Worm (Caenorhabditis elegans) whole organism, young adult: ENCODE results near the gene K09E2.2.

Experiments used
- B0019.2 ChIP-seq: fragments of 200-800 bp; sonication (Bioruptor generic); conservative IDR thresholded peaks from 2 replicates; pipeline ENCODE4 v1.3.6; 2022; ENCODE audit warnings: missing genetic modification reagents, missing genetic modification characterization, missing compliant biosample characterization
- B0261.1 ChIP-seq: sonication (generic microtip); optimal IDR thresholded peaks from 2 replicates; lab custom pipeline; 2016; ENCODE audit warnings: mild to moderate bottlenecking, missing genetic modification characterization, moderate library complexity, missing compliant biosample characterization
- B0336.3 ChIP-seq: fragments of 200-800 bp; sonication (Bioruptor generic); IDR thresholded peaks from 2 replicates; pipeline ENCODE4 v1.3.6; 2022; ENCODE audit warnings: missing genetic modification characterization, missing compliant biosample characterization
- C06A6.2 ChIP-seq: fragments of 200-800 bp; sonication (Bioruptor generic); conservative IDR thresholded peaks from 2 replicates; pipeline ENCODE4 v1.3.6; 2022; ENCODE audit warnings: missing genetic modification characterization, missing compliant biosample characterization
- F37B4.10 ChIP-seq: fragments of 200-800 bp; sonication (Bioruptor generic); IDR thresholded peaks from 2 replicates; pipeline ENCODE4 v1.3.6; 2022; ENCODE audit warnings: missing genetic modification characterization, missing compliant biosample characterization
- F52B5.7 ChIP-seq: sonication (generic microtip); optimal IDR thresholded peaks from 2 replicates; lab custom pipeline; 2016; ENCODE audit warnings: mild to moderate bottlenecking, missing genetic modification characterization, missing compliant biosample characterization
- F55B11.4 ChIP-seq: sonication (generic microtip); optimal IDR thresholded peaks from 2 replicates; lab custom pipeline; 2016; ENCODE audit warnings: missing compliant biosample characterization, missing genetic modification characterization, borderline replicate concordance; ENCODE audit not compliant: insufficient read depth
- F57C9.4 ChIP-seq: sonication (generic microtip); optimal IDR thresholded peaks from 2 replicates; lab custom pipeline; 2017; ENCODE audit warnings: mild to moderate bottlenecking, missing genetic modification characterization, missing compliant biosample characterization
- T07F8.4 ChIP-seq: sonication (generic microtip); optimal IDR thresholded peaks from 2 replicates; lab custom pipeline; 2016; ENCODE audit warnings: mild to moderate bottlenecking, missing genetic modification characterization, moderate library complexity, missing compliant biosample characterization
- T26A5.8 ChIP-seq: sonication (generic microtip); optimal IDR thresholded peaks from 2 replicates; lab custom pipeline; 2016; ENCODE audit warnings: missing genetic modification characterization, missing compliant biosample characterization
- ZK185.1 ChIP-seq: sonication (generic microtip); optimal IDR thresholded peaks from 2 replicates; lab custom pipeline; 2016; ENCODE audit warnings: mild to moderate bottlenecking, missing genetic modification characterization, missing compliant biosample characterization; ENCODE audit not compliant: poor library complexity, severe bottlenecking
- aptf-3 ChIP-seq: fragments of 200-800 bp; sonication (Bioruptor generic); IDR thresholded peaks from 2 replicates; pipeline ENCODE4 v1.3.6; 2022; ENCODE audit warnings: missing genetic modification characterization, missing compliant biosample characterization
- attf-6 ChIP-seq: fragments of 200-800 bp; sonication (Bioruptor generic); IDR thresholded peaks from 2 replicates; pipeline ENCODE4 v1.3.6; 2022; ENCODE audit warnings: missing genetic modification reagents, missing genetic modification characterization, missing compliant biosample characterization
- bed-2 ChIP-seq: fragments of 200-800 bp; sonication (Bioruptor generic); IDR thresholded peaks from 2 replicates; pipeline ENCODE4 v1.3.6; 2022; ENCODE audit warnings: missing genetic modification reagents, missing genetic modification characterization, missing compliant biosample characterization
- cebp-2 ChIP-seq: fragments of 200-800 bp; sonication (Bioruptor generic); IDR thresholded peaks from 2 replicates; pipeline ENCODE4 v1.3.6; 2022; ENCODE audit warnings: missing genetic modification characterization, missing compliant biosample characterization
- ceh-100 ChIP-seq: fragments of 200-800 bp; sonication (Bioruptor generic); IDR thresholded peaks from 2 replicates; pipeline ENCODE4 v1.3.6; 2022; ENCODE audit warnings: missing genetic modification reagents, missing genetic modification characterization, missing compliant biosample characterization
- ceh-27 ChIP-seq: fragments of 200-800 bp; sonication (Bioruptor generic); optimal IDR thresholded peaks from 2 replicates; lab custom pipeline; 2018; ENCODE audit warnings: mild to moderate bottlenecking, missing genetic modification characterization, moderate library complexity, missing compliant biosample characterization
- ceh-40 ChIP-seq: fragments of 200-800 bp; sonication (Bioruptor generic); IDR thresholded peaks from 2 replicates; pipeline ENCODE4 v1.3.6; 2022; ENCODE audit warnings: missing genetic modification characterization, missing compliant biosample characterization
- ceh-58 ChIP-seq: fragments of 200-800 bp; sonication (Bioruptor generic); IDR thresholded peaks from 2 replicates; pipeline ENCODE4 v1.3.6; 2022; ENCODE audit warnings: missing genetic modification characterization, missing compliant biosample characterization
- ceh-91 ChIP-seq: fragments of 200-800 bp; sonication (Bioruptor generic); IDR thresholded peaks from 2 replicates; pipeline ENCODE4 v1.3.6; 2022; ENCODE audit warnings: missing genetic modification reagents, missing genetic modification characterization, missing compliant biosample characterization
- efl-1 ChIP-seq: fragments of 150-350 bp; optimal IDR thresholded peaks from 2 replicates; lab custom pipeline; 2014; ENCODE audit warnings: missing biosample characterization, missing genetic modification reagents, missing genetic modification characterization
- egl-18 ChIP-seq: fragments of 200-800 bp; sonication (Bioruptor generic); IDR thresholded peaks from 2 replicates; pipeline ENCODE4 v1.3.6; 2022; ENCODE audit warnings: missing genetic modification reagents, missing genetic modification characterization, missing compliant biosample characterization
- ets-4 ChIP-seq: fragments of 200-800 bp; sonication (Bioruptor generic); optimal IDR thresholded peaks from 2 replicates; lab custom pipeline; 2018; ENCODE audit warnings: mild to moderate bottlenecking, missing genetic modification characterization, missing compliant biosample characterization
- him-1 ChIP-seq: sonication (generic microtip); optimal IDR thresholded peaks from 2 replicates; lab custom pipeline; 2016; ENCODE audit warnings: missing genotype, missing genetic modification reagents, missing genetic modification characterization, missing compliant biosample characterization
- hlh-12 ChIP-seq: sonication (generic microtip); optimal IDR thresholded peaks from 2 replicates; lab custom pipeline; 2016; ENCODE audit warnings: missing genetic modification characterization, missing compliant biosample characterization
- hmg-1.2 ChIP-seq: fragments of 200-800 bp; sonication (Bioruptor generic); IDR thresholded peaks from 2 replicates; pipeline ENCODE4 v1.3.6; 2022; ENCODE audit warnings: missing genetic modification reagents, missing genetic modification characterization, missing compliant biosample characterization
- hmg-20 ChIP-seq: fragments of 200-800 bp; sonication (Bioruptor generic); IDR thresholded peaks from 2 replicates; pipeline ENCODE4 v1.3.6; 2022; ENCODE audit warnings: missing genetic modification reagents, missing genetic modification characterization, missing compliant biosample characterization
- hrde-1 ChIP-seq: sonication (generic microtip); optimal IDR thresholded peaks from 2 replicates; lab custom pipeline; 2016; ENCODE audit warnings: missing genetic modification characterization, mild to moderate bottlenecking, missing compliant biosample characterization, moderate library complexity, missing genotype, missing genetic modification reagents, borderline replicate concordance
- lag-1 ChIP-seq: fragments of 200-800 bp; sonication (Bioruptor generic); IDR thresholded peaks from 2 replicates; pipeline ENCODE4 v1.3.6; 2022; ENCODE audit warnings: missing genetic modification reagents, missing genetic modification characterization, missing compliant biosample characterization
- lin-54 ChIP-seq: fragments of 200-800 bp; sonication (Bioruptor generic); optimal IDR thresholded peaks from 2 replicates; lab custom pipeline; 2018; ENCODE audit warnings: mild to moderate bottlenecking, missing genetic modification characterization, missing compliant biosample characterization
- madf-10 ChIP-seq: sonication (generic microtip); optimal IDR thresholded peaks from 2 replicates; lab custom pipeline; 2016; ENCODE audit warnings: mild to moderate bottlenecking, missing genetic modification characterization, missing compliant biosample characterization
- madf-6 ChIP-seq: fragments of 200-800 bp; sonication (Bioruptor generic); IDR thresholded peaks from 2 replicates; pipeline ENCODE4 v1.3.6; 2022; ENCODE audit warnings: missing genetic modification reagents, missing genetic modification characterization, missing compliant biosample characterization
- mxl-1 ChIP-seq: sonication (generic microtip); optimal IDR thresholded peaks from 2 replicates; lab custom pipeline; 2016; ENCODE audit warnings: missing genetic modification characterization, missing compliant biosample characterization
- pbrm-1 ChIP-seq: fragments of 200-800 bp; sonication (Bioruptor generic); IDR thresholded peaks from 2 replicates; pipeline ENCODE4 v1.3.6; 2022; ENCODE audit warnings: missing genetic modification reagents, missing genetic modification characterization, missing compliant biosample characterization
- rcor-1 ChIP-seq: fragments of 200-800 bp; sonication (Bioruptor generic); IDR thresholded peaks from 2 replicates; pipeline ENCODE4 v1.3.6; 2022; ENCODE audit warnings: missing genetic modification reagents, missing genetic modification characterization, missing compliant biosample characterization
- repo-1 ChIP-seq: sonication (generic microtip); optimal IDR thresholded peaks from 2 replicates; lab custom pipeline; 2017; ENCODE audit warnings: mild to moderate bottlenecking, missing genetic modification characterization, missing compliant biosample characterization
- sea-2 ChIP-seq: fragments of 200-800 bp; sonication (Bioruptor generic); IDR thresholded peaks from 2 replicates; pipeline ENCODE4 v1.3.6; 2022; ENCODE audit warnings: missing genetic modification characterization, missing compliant biosample characterization
- snpc-1.1 ChIP-seq: sonication (generic microtip); optimal IDR thresholded peaks from 2 replicates; lab custom pipeline; 2017; ENCODE audit warnings: missing genetic modification characterization, mild to moderate bottlenecking, missing compliant biosample characterization, antibody characterized with exemption, moderate library complexity, missing genotype, missing genetic modification reagents; ENCODE audit not compliant: insufficient read depth
- snpc-1.3 ChIP-seq: sonication (generic microtip); optimal IDR thresholded peaks from 2 replicates; lab custom pipeline; 2017; ENCODE audit warnings: missing genetic modification characterization, mild to moderate bottlenecking, missing compliant biosample characterization, antibody characterized with exemption, moderate library complexity, missing genotype, missing genetic modification reagents; ENCODE audit not compliant: insufficient read depth
- somi-1 ChIP-seq: fragments of 200-800 bp; sonication (Bioruptor generic); optimal IDR thresholded peaks from 2 replicates; lab custom pipeline; 2018; ENCODE audit warnings: mild to moderate bottlenecking, missing genetic modification characterization, missing compliant biosample characterization
- unc-130 ChIP-seq: sonication (generic microtip); optimal IDR thresholded peaks from 2 replicates; lab custom pipeline; 2016; ENCODE audit warnings: missing genetic modification reagents, missing genetic modification characterization, missing compliant biosample characterization
- unc-62 ChIP-seq: fragments of 150-350 bp; optimal IDR thresholded peaks from 2 replicates; lab custom pipeline; 2014; ENCODE audit warnings: missing biosample characterization, missing genetic modification reagents, missing genetic modification characterization
- xnd-1 ChIP-seq: sonication (generic microtip); optimal IDR thresholded peaks from 2 replicates; lab custom pipeline; 2016; ENCODE audit warnings: missing genotype, missing genetic modification reagents, missing genetic modification characterization, missing compliant biosample characterization
- zfh-2 ChIP-seq: fragments of 200-800 bp; sonication (Bioruptor generic); conservative IDR thresholded peaks from 2 replicates; pipeline ENCODE4 v1.3.6; 2022; ENCODE audit warnings: missing genetic modification reagents, missing genetic modification characterization, missing compliant biosample characterization
- zim-3 ChIP-seq: sonication (generic microtip); optimal IDR thresholded peaks from 2 replicates; lab custom pipeline; 2017; ENCODE audit warnings: mild to moderate bottlenecking, missing genetic modification characterization, moderate library complexity, missing compliant biosample characterization
- ztf-25 ChIP-seq: fragments of 200-800 bp; sonication (Bioruptor generic); IDR thresholded peaks from 2 replicates; pipeline ENCODE4 v1.3.6; 2022; ENCODE audit warnings: missing genetic modification reagents, missing genetic modification characterization, missing compliant biosample characterization
- ztf-28 ChIP-seq: fragments of 200-800 bp; sonication (Bioruptor generic); IDR thresholded peaks from 2 replicates; pipeline ENCODE4 v1.3.6; 2022; ENCODE audit warnings: missing genetic modification reagents, missing genetic modification characterization, missing compliant biosample characterization
- ztf-6 ChIP-seq: fragments of 200-800 bp; sonication (Bioruptor generic); IDR thresholded peaks from 2 replicates; pipeline ENCODE4 v1.3.6; 2022; ENCODE audit warnings: missing genetic modification reagents, missing genetic modification characterization, missing compliant biosample characterization

The K09E2.2 gene

ce11 chrX:8623840-8624591, 48.8 kb upstream of the K09E2.2 start (continued):
- TF ChIP-seq ceh-40 (GFP tag; lab: Robert Waterston, UW) (peak; percentile 79), attf-6 (no peak), B0336.3 (GFP tag; lab: Robert Waterston, UW) (no peak; the same call in 1 of the 2 replicates), cebp-2 (GFP tag; lab: Robert Waterston, UW) (no peak), bed-2 (GFP tag; lab: Robert Waterston, UW) (no peak), mxl-1 (no peak), aptf-3 (no peak), F37B4.10 (GFP tag; lab: Robert Waterston, UW) (no peak), unc-62 (GFP tag; lab: Kevin White, UChicago) (no peak), C06A6.2 (GFP tag; lab: Robert Waterston, UW) (no peak), efl-1 (no peak), ZK185.1 (peak; percentile 41), F55B11.4 (no peak), hmg-1.2 (GFP tag; lab: Robert Waterston, UW) (peak; percentile 69), B0019.2 (no peak), F57C9.4 (no peak), ceh-58 (0 out of 2 replicates have a peak, but pooled peaks have one; percentile 54), ztf-28 (GFP tag; lab: Robert Waterston, UW) (0 out of 2 replicates have a peak, but pooled peaks have one; percentile 41), ceh-27 (no peak), zfh-2 (GFP tag; lab: Robert Waterston, UW) (peak; percentile 49), ztf-25 (0 out of 2 replicates have a peak, but pooled peaks have one; percentile 15), hrde-1 (tag; lab: Kevin White, UChicago) (no peak), rcor-1 (GFP tag; lab: Robert Waterston, UW) (peak; percentile 58; the same call in 1 of the 2 replicates), unc-130 (GFP tag; lab: Kevin White, UChicago) (no peak), lag-1 (no peak), ets-4 (GFP tag; lab: Kevin White, UChicago) (no peak), xnd-1 (tag; lab: Kevin White, UChicago) (no peak), sea-2 (GFP tag; lab: Robert Waterston, UW) (no peak), zim-3 (tag; lab: Kevin White, UChicago) (no peak), ztf-6 (GFP tag; lab: Robert Waterston, UW) (no peak), madf-6 (GFP tag; lab: Robert Waterston, UW) (no peak), ceh-100 (GFP tag; lab: Robert Waterston, UW) (no peak), B0261.1 (peak; percentile 84), hlh-12 (tag; lab: Kevin White, UChicago) (no peak), ceh-91 (GFP tag; lab: Robert Waterston, UW) (no peak), F52B5.7 (tag; lab: Kevin White, UChicago) (no peak), hmg-20 (peak; percentile 9; the same call in 1 of the 2 replicates), T07F8.4 (tag; lab: Kevin White, UChicago) (no peak), T26A5.8 (no peak), snpc-1.3 (no peak), snpc-1.1 (tag; lab: Kevin White, UChicago) (no peak), lin-54 (no peak), egl-18 (GFP tag; lab: Robert Waterston, UW) (no peak), somi-1 (GFP tag; lab: Kevin White, UChicago) (peak; percentile 62), him-1 (tag; lab: Kevin White, UChicago) (peak; percentile 13), madf-10 (no peak), repo-1 (peak; percentile 23), pbrm-1 (peak; percentile 61)
